Worm (Caenorhabditis elegans): ENCODE data around the gene pals-18.
"Not testable (repeated sequence)": the region's sequence is repeated elsewhere in the genome, so short reads cannot be mapped to it uniquely, and the experiment has no call there.

The pals-18 gene

DNA sequence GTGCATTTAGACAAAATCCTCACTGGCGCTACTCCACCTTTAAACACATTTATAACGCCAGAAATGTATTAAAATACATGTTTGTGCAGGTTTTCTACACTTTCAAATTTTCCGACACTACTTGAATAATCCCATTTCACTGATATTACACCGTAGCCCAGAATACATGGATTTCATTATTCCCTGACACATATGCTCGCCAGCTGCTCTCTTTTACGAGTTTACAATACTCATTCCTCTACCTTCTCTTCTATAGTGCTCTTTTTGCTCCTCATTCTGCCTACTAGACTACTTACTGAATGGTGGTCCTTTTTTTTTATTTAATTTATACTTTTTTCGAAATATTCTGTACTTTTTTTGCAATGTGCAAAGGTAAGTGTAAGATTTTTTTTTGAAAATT lies 30.6 kb upstream of the pals-18 start:
- TF ChIP-seq hlh-8 (tag; optimal IDR thresholded peaks at IDR 0.05) = peak; percentile 69
- no peak for TF ChIP-seq elt-4 (tag; optimal IDR thresholded peaks at IDR 0.05)

DNA sequence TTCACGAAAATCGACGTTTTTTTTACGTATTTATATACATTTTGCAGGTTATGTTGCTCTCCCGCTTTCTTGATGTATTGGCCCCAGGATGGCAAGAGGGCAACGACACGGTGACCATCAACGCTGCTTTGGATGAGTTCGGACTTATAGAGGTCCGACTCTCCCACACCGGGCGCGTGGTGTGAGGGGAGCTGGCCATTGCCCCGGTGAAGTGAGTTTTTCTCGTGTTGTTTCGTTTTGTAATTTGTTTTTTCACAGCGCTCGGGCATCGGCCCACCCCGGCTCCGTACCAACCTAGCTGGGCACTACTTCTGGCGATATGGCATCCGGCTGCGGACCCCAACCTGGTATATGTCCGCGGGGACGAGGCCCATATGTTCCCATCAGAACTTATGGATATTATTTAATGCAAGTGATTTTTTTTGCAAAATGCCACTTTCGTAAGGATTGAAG lies 28.8 kb upstream of the pals-18 start, which contains the start of gene Y82E9BR.20:
TSS of gene Y82E9BR.20 (plus strand) at position 51 of the 453 bp plus-strand sequence.
- TF ChIP-seq dve-1 (tag; optimal IDR thresholded peaks at IDR 0.05) = no peak
- no peak for TF ChIP-seq ceh-2 (tag; optimal IDR thresholded peaks at IDR 0.05)
- TF ChIP-seq eyg-1 (tag; optimal IDR thresholded peaks at IDR 0.05) = no peak
- TF ChIP-seq pqm-1 (tag; optimal IDR thresholded peaks at IDR 0.05) = no peak
- no peak for TF ChIP-seq syd-9 (tag; optimal IDR thresholded peaks at IDR 0.05)
- no peak for TF ChIP-seq pat-9 (tag; optimal IDR thresholded peaks at IDR 0.05)
- no peak for TF ChIP-seq hlh-13 (GFP tag; optimal IDR thresholded peaks at IDR 0.05)
- TF ChIP-seq ceh-31 (tag; optimal IDR thresholded peaks at IDR 0.05) = no peak
- TF ChIP-seq madf-2 (tag; optimal IDR thresholded peaks at IDR 0.05) = no peak
- TF ChIP-seq sdc-2 (tag; optimal IDR thresholded peaks at IDR 0.05) = no peak
- TF ChIP-seq sox-2 (GFP tag; IDR thresholded peaks at IDR 0.05) = no peak

DNA sequence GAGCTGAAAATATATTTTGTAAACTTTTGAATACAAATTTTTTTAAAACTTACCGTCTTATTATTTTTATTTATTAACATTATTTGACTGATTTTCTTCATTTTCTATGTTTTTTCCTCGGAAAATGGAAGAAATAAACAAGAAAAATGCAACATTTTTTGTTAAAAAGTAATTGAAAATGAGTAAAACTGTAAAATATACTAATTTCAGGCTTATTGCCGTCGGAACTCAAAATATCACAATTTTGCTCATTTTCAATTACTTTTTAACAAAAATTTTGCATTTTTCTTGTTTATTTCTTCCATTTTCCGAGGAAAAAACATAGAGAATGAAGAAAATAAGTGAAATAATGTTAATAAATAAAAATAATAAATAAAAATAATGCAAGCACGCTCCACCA lies 27.7 kb upstream of the pals-18 start, which contains the start of gene Y82E9BR.10:
TSS of gene Y82E9BR.10 (minus strand) at position 101 of the 400 bp plus-strand sequence.
- TF ChIP-seq ceh-24, syd-9, unc-86 (tag; optimal IDR thresholded peaks at IDR 0.05): not testable (repeated sequence)

DNA sequence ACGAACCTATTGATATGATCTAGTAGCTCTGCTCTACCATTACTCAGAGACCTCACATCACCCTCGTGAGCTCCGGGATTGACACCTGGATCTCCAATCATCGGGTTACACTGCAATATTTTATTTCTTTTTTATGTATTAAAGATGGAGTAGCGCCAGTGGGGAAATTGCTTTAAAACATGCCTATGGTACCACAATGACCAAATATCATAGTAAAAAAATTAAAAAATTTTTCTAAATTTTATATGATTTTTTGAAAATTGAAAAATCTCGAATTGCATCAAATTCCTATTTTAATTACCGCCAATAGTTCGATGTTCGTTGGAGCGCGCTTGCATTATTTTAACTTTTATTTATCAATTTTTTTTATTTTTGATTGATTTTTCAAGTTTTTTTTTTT lies 25.3 kb upstream of the pals-18 start, which contains the start of gene pals-40:
TSS of gene pals-40 (minus strand) at position 101 of the 400 bp plus-strand sequence.
- not testable (repeated sequence) for TF ChIP-seq syd-9 (tag; optimal IDR thresholded peaks at IDR 0.05); ceh-19 (GFP tag; optimal IDR thresholded peaks at IDR 0.05); T23F11.4 (GFP tag; optimal IDR thresholded peaks at IDR 0.05)

DNA sequence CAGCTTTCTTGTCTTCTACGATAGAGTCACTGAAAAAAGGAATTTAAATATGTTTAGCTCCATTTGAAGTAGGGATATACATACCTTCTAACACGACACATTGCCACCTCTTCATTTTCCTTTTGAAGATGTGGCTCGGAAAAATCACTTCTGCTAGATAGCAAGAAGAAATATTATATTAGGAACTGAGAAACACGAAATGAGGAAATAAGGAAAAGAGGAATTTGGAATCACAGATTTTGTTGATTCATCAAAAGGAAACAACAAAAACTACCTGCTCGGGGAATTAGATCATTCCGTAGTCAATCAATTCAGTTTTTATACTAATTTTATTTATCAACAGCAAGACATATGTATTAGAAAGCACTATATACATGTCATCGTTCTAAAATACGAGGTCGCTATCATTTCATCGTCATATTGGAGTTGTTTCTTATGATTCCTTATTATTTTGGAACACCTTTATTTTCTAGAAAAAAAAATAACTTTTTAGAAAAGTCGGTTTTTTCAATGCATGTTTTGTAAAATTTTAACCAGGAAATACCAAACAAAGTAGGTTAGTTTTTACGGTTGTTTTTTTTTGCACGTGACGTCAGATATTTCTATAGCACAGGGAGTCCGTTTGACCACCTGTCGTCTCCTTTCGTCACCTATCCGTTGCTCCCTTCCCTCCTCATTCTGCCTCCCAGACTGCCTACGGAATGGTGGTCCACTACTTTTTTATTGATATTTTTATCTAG lies 22.5 kb upstream of the pals-18 start, which contains the start of the genes pals-21 and Y82E9BR.6:
TSS of gene pals-21 (minus strand) at position 101 of the 740 bp plus-strand sequence.
TSS of gene Y82E9BR.6 (plus strand) at position 690 of the 740 bp plus-strand sequence.
- TF ChIP-seq pha-4 (tag; optimal IDR thresholded peaks at IDR 0.05) (no peak), ceh-31 (tag; optimal IDR thresholded peaks at IDR 0.05) (no peak), ama-1 (optimal IDR thresholded peaks at IDR 0.05) (no peak), hlh-8 (tag; optimal IDR thresholded peaks at IDR 0.05) (no peak), hlh-30 (tag; optimal IDR thresholded peaks at IDR 0.05; ENCODE audit: insufficient read depth) (peak; percentile 0), pros-1 (tag; optimal IDR thresholded peaks at IDR 0.05) (no peak), madf-2 (tag; optimal IDR thresholded peaks at IDR 0.05) (no peak), lin-11 (tag; optimal IDR thresholded peaks at IDR 0.05) (no peak)

DNA sequence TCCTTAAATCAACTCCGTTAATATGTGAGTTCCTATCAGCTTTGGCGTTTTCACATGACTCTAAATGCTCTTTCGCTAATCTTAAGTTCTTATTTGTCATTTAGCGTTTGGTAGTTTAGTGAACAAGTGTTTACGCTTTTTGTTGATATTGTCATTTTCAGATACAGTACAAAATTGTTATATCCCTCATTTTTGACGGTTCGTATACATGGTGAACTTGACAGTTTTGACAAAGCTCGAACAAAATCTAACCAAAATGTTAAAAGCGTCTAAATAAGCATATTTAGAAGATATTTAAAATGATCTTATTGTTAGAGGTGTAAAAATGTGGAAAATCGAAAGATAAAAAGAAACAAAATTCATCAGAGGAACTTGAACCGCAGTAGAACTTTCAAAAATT lies 19.7 kb upstream of the pals-18 start:
- no peak for TF ChIP-seq che-1 (tag; optimal IDR thresholded peaks at IDR 0.05)
- no peak for TF ChIP-seq nfya-1 (tag; optimal IDR thresholded peaks at IDR 0.05)
- TF ChIP-seq pax-1 (tag; optimal IDR thresholded peaks at IDR 0.05) = no peak
- no peak for TF ChIP-seq ceh-34 (tag; optimal IDR thresholded peaks at IDR 0.05)
- no peak for TF ChIP-seq ref-2 (tag; optimal IDR thresholded peaks at IDR 0.05)
- no peak for TF ChIP-seq unc-55 (GFP tag; optimal IDR thresholded peaks at IDR 0.05)
- TF ChIP-seq nhr-11 (tag; optimal IDR thresholded peaks at IDR 0.05) = no peak
- no peak for TF ChIP-seq sdc-2 (tag; optimal IDR thresholded peaks at IDR 0.05)
